Worm (Caenorhabditis elegans): Measurements from ENCODE around the gene sgca-1.
A peak's percentile ranks its signal among the peaks of the same experiment; 100 is the strongest.

DNA sequence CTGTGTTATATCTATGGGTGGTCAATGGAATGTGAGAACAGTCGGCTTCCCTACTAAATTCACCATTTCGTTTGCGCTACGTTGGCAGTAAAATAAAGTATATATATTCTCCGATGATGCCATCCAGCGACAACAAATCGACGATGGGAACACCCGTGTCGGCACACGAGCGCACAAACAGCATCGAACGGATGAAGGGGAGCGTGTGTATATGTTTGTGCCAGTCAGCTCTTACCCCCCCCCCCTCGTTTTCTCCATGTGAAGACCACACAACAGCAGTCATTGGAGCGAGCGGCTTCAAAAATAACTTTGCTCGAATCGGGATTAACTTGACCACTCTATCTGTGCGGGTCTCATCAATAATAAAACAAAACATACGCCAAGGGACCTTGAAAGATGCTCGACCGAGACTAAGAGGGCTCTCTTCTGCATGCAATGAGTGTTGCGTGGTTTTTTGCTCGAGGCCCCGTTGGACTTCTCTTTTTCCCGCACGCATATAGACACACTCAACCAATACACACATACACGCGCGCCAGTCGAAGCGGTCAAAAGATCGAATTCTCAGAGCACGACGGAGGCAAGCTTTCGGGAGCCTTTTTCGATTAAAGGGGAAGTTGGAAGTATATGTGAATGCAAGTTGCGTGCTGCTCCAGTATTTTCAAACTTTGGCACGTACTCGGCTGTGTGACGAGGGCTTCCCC, 48.9 kb downstream of the sgca-1 start:
- TF ChIP-seq ceh-13 (GFP tag; optimal IDR thresholded peaks at IDR 0.05) (no peak), hmg-4 (GFP tag; optimal IDR thresholded peaks at IDR 0.05) (peak; percentile 33), F13C5.2 (tag; optimal IDR thresholded peaks at IDR 0.05) (no peak), ceh-36 (tag; optimal IDR thresholded peaks at IDR 0.05) (no peak), ama-1 (optimal IDR thresholded peaks at IDR 0.05) (no peak), sea-1 (GFP tag; conservative IDR thresholded peaks at IDR 0.05) (no peak), flt-1 (GFP tag; IDR thresholded peaks at IDR 0.05) (no peak), tbx-11 (GFP tag; IDR thresholded peaks at IDR 0.05) (no peak), tra-4 (tag; optimal IDR thresholded peaks at IDR 0.05) (no peak), ets-7 (tag; optimal IDR thresholded peaks at IDR 0.05) (no peak)
